Fruit fly (Drosophila melanogaster) whole organism, embryonic: ENCODE measurements around the gene SCCRO.

Source experiments
- Abd-B ChIP-seq: fragments of 200-800 bp; sonication (Bioruptor generic); optimal IDR thresholded peaks from 2 replicates; lab custom pipeline; 2018; ENCODE audit warnings: missing biosample characterization, mild to moderate bottlenecking, missing genetic modification characterization, moderate library complexity
- Atf6 ChIP-seq: fragments of 200-800 bp; sonication (Bioruptor generic); IDR thresholded peaks from 2 replicates; pipeline ENCODE4 v1.3.6; 2022; ENCODE audit warnings: missing biosample characterization, missing genetic modification characterization
- Awh ChIP-seq: fragments of 200-800 bp; sonication (Bioruptor generic); IDR thresholded peaks from 2 replicates; pipeline ENCODE4, ENCODE4 v1.3.6; 2022; ENCODE audit warnings: missing biosample characterization, missing genetic modification characterization
- C15 ChIP-seq: fragments of 200-800 bp; sonication (Bioruptor generic); IDR thresholded peaks from 3 replicates; pipeline ENCODE4 v1.3.6; 2022; ENCODE audit warnings: missing biosample characterization, missing genetic modification characterization
- CG10321 ChIP-seq: fragments of 200-800 bp; sonication (Bioruptor generic); IDR thresholded peaks from 2 replicates; pipeline ENCODE4 v1.3.6; 2022; ENCODE audit warnings: missing biosample characterization, missing genetic modification characterization
- CG11504 ChIP-seq: fragments of 200-800 bp; sonication (Bioruptor generic); optimal IDR thresholded peaks from 3 replicates; lab custom pipeline; 2019; ENCODE audit warnings: missing biosample characterization, mild to moderate bottlenecking, missing genetic modification characterization, moderate library complexity
- CG12391 ChIP-seq: fragments of 200-800 bp; sonication (Bioruptor generic); optimal IDR thresholded peaks from 3 replicates; lab custom pipeline; 2018; ENCODE audit warnings: missing biosample characterization, mild to moderate bottlenecking, missing genetic modification characterization, moderate library complexity
- CG14050 ChIP-seq: fragments of 200-800 bp; sonication (Bioruptor generic); IDR thresholded peaks from 3 replicates; pipeline ENCODE4 v1.3.6; 2022; ENCODE audit warnings: missing biosample characterization, missing genetic modification characterization
- CG15514 ChIP-seq: fragments of 200-800 bp; sonication (Bioruptor generic); optimal IDR thresholded peaks from 3 replicates; lab custom pipeline; 2017; ENCODE audit warnings: missing biosample characterization, missing genetic modification characterization, mild to moderate bottlenecking, moderate library complexity, missing genetic modification reagents
- CG18476 ChIP-seq: fragments of 200-800 bp; sonication (Bioruptor generic); optimal IDR thresholded peaks from 2 replicates; lab custom pipeline; 2016; ENCODE audit warnings: missing biosample characterization, mild to moderate bottlenecking, missing genetic modification characterization
- CG18764 ChIP-seq: fragments of 200-800 bp; sonication (Bioruptor generic); optimal IDR thresholded peaks from 3 replicates; lab custom pipeline; 2016; ENCODE audit warnings: missing biosample characterization, missing genetic modification characterization
- CG31441 ChIP-seq: fragments of 200-800 bp; sonication (Bioruptor generic); IDR thresholded peaks from 2 replicates; pipeline ENCODE4 v1.3.6; 2022; ENCODE audit warnings: missing biosample characterization, missing genetic modification characterization
- CG3407 ChIP-seq: fragments of 200-800 bp; sonication (Bioruptor generic); optimal IDR thresholded peaks from 2 replicates; lab custom pipeline; 2018; ENCODE audit warnings: missing biosample characterization, mild to moderate bottlenecking, missing genetic modification characterization
- CG34376 ChIP-seq: fragments of 200-800 bp; sonication (Bioruptor generic); optimal IDR thresholded peaks from 2 replicates; lab custom pipeline; 2018; ENCODE audit warnings: missing biosample characterization, mild to moderate bottlenecking, missing genetic modification characterization
- CG3726 ChIP-seq: fragments of 200-800 bp; sonication (Bioruptor generic); IDR thresholded peaks from 3 replicates; pipeline ENCODE4, ENCODE4 v1.3.6; 2022; ENCODE audit warnings: missing biosample characterization, missing genetic modification characterization
- CG4282 ChIP-seq: fragments of 200-800 bp; sonication (Bioruptor generic); optimal IDR thresholded peaks from 2 replicates; lab custom pipeline; 2016; ENCODE audit warnings: missing biosample characterization, missing genetic modification characterization
- CG6683 ChIP-seq: fragments of 200-800 bp; sonication (Bioruptor generic); optimal IDR thresholded peaks from 2 replicates; lab custom pipeline; 2017; ENCODE audit warnings: missing biosample characterization, mild to moderate bottlenecking, missing genetic modification characterization, missing genetic modification reagents
- CG9727 ChIP-seq: fragments of 200-800 bp; sonication (Bioruptor generic); optimal IDR thresholded peaks from 3 replicates; lab custom pipeline; 2017; ENCODE audit warnings: missing biosample characterization, mild to moderate bottlenecking, missing genetic modification characterization
- CG9797 ChIP-seq: fragments of 200-800 bp; sonication (Bioruptor generic); optimal IDR thresholded peaks from 3 replicates; lab custom pipeline; 2018; ENCODE audit warnings: missing biosample characterization, mild to moderate bottlenecking, missing genetic modification characterization
- Elba2 ChIP-seq: fragments of 200-800 bp; sonication (Bioruptor generic); optimal IDR thresholded peaks from 3 replicates; lab custom pipeline; 2016; ENCODE audit warnings: missing biosample characterization, missing genetic modification characterization
- Gsc ChIP-seq: fragments of 200-800 bp; sonication (Bioruptor generic); IDR thresholded peaks from 2 replicates; pipeline ENCODE4 v1.3.6; 2022; ENCODE audit warnings: missing biosample characterization, missing genetic modification characterization
- Hr51 ChIP-seq, 2 experiments: fragments of 200-800 bp; sonication (Bioruptor generic); optimal IDR thresholded peaks; 2 replicates in 1 of 2; 3 replicates in 1 of 2; lab custom pipeline; 2016 to 2018; ENCODE audit warnings: missing biosample characterization in 2 of 2, missing genetic modification characterization in 2 of 2, mild to moderate bottlenecking in 1 of 2, moderate library complexity in 1 of 2
- Lim3 ChIP-seq: fragments of 200-800 bp; sonication (Bioruptor generic); IDR thresholded peaks from 2 replicates; pipeline ENCODE4 v1.3.6; 2022; ENCODE audit warnings: missing biosample characterization, missing genetic modification characterization
- Mad ChIP-seq: fragments of 200-800 bp; sonication (Bioruptor generic); optimal IDR thresholded peaks from 2 replicates; lab custom pipeline; 2016; ENCODE audit warnings: missing biosample characterization, missing genetic modification characterization
- Ptx1 ChIP-seq: fragments of 200-800 bp; sonication (Bioruptor generic); IDR thresholded peaks from 2 replicates; pipeline ENCODE4 v1.3.6; 2022; ENCODE audit warnings: missing biosample characterization, missing genetic modification characterization
- Ravus ChIP-seq: fragments of 200-800 bp; sonication (Bioruptor generic); IDR thresholded peaks from 2 replicates; pipeline ENCODE4 v1.3.6; 2022; ENCODE audit warnings: missing biosample characterization, missing genetic modification characterization
- Ssrp ChIP-seq: fragments of 200-800 bp; sonication (Bioruptor generic); optimal IDR thresholded peaks from 2 replicates; lab custom pipeline; 2018; ENCODE audit warnings: missing biosample characterization, mild to moderate bottlenecking, missing genetic modification characterization, moderate library complexity
- TFAM ChIP-seq: fragments of 200-800 bp; sonication (Bioruptor generic); optimal IDR thresholded peaks from 2 replicates; lab custom pipeline; 2017; ENCODE audit warnings: missing biosample characterization, missing genetic modification characterization, inconsistent platforms
- Xbp1 ChIP-seq: fragments of 200-800 bp; sonication (Bioruptor generic); optimal IDR thresholded peaks from 3 replicates; lab custom pipeline; 2016; ENCODE audit warnings: missing biosample characterization, mild to moderate bottlenecking, missing genetic modification characterization
- ac ChIP-seq: fragments of 200-800 bp; sonication (Bioruptor generic); optimal IDR thresholded peaks from 3 replicates; lab custom pipeline; 2017; ENCODE audit warnings: missing biosample characterization, mild to moderate bottlenecking, missing genetic modification characterization
- az2 ChIP-seq: fragments of 200-800 bp; sonication (Bioruptor generic); optimal IDR thresholded peaks from 3 replicates; lab custom pipeline; 2016; ENCODE audit warnings: missing biosample characterization, missing genetic modification characterization
- chn ChIP-seq: fragments of 200-800 bp; sonication (Bioruptor generic); optimal IDR thresholded peaks from 2 replicates; lab custom pipeline; 2016; ENCODE audit warnings: missing biosample characterization, missing genetic modification characterization
- dan ChIP-seq: fragments of 200-800 bp; sonication (Bioruptor generic); IDR thresholded peaks from 2 replicates; pipeline ENCODE4 v1.3.6; 2022; ENCODE audit warnings: missing biosample characterization, missing genetic modification characterization
- dati ChIP-seq: fragments of 200-800 bp; sonication (Bioruptor generic); IDR thresholded peaks from 2 replicates; pipeline ENCODE4 v1.3.6; 2022; ENCODE audit warnings: missing biosample characterization, missing genetic modification characterization
- ems ChIP-seq: fragments of 200-800 bp; sonication (Bioruptor generic); optimal IDR thresholded peaks from 3 replicates; lab custom pipeline; 2016; ENCODE audit warnings: missing biosample characterization, missing genetic modification characterization
- exex ChIP-seq: fragments of 200-800 bp; sonication (Bioruptor generic); optimal IDR thresholded peaks from 4 replicates; lab custom pipeline; 2018; ENCODE audit warnings: missing biosample characterization, mild to moderate bottlenecking, missing genetic modification characterization, moderate library complexity
- fd64A ChIP-seq: fragments of 200-800 bp; sonication (Bioruptor generic); optimal IDR thresholded peaks from 3 replicates; lab custom pipeline; 2018; ENCODE audit warnings: missing biosample characterization, mild to moderate bottlenecking, missing genetic modification characterization
- gcm ChIP-seq: fragments of 200-800 bp; sonication (Bioruptor generic); optimal IDR thresholded peaks from 2 replicates; lab custom pipeline; 2019; ENCODE audit warnings: missing biosample characterization, mild to moderate bottlenecking, missing genetic modification characterization, moderate library complexity
- grau ChIP-seq: fragments of 200-800 bp; optimal IDR thresholded peaks from 3 replicates; lab custom pipeline; 2019; ENCODE audit warnings: missing biosample characterization, mild to moderate bottlenecking, missing genetic modification characterization, moderate library complexity
- gsb ChIP-seq: fragments of 200-800 bp; sonication (Bioruptor generic); IDR thresholded peaks from 2 replicates; pipeline ENCODE4 v1.3.6; 2022; ENCODE audit warnings: missing biosample characterization, missing genetic modification characterization
- ham ChIP-seq: fragments of 200-800 bp; sonication (Bioruptor generic); IDR thresholded peaks from 2 replicates; pipeline ENCODE4 v1.3.6; 2022; ENCODE audit warnings: missing biosample characterization, missing genetic modification characterization
- p53 ChIP-seq: fragments of 200-800 bp; sonication (Bioruptor generic); optimal IDR thresholded peaks from 2 replicates; lab custom pipeline; 2016; ENCODE audit warnings: missing biosample characterization, missing genetic modification characterization
- run ChIP-seq: fragments of 200-800 bp; sonication (Bioruptor generic); optimal IDR thresholded peaks from 3 replicates; lab custom pipeline; 2018; ENCODE audit warnings: missing biosample characterization, mild to moderate bottlenecking, missing genetic modification characterization
- sd ChIP-seq: fragments of 200-800 bp; sonication (Bioruptor generic); optimal IDR thresholded peaks from 3 replicates; lab custom pipeline; 2018; ENCODE audit warnings: missing biosample characterization, mild to moderate bottlenecking, missing genetic modification characterization, moderate library complexity
- sens ChIP-seq: fragments of 200-800 bp; sonication (Bioruptor generic); peaks from one replicate; lab custom pipeline; 2016; ENCODE audit warnings: missing biosample characterization, missing genetic modification characterization
- sim ChIP-seq: fragments of 200-800 bp; sonication (Bioruptor generic); IDR thresholded peaks from 2 replicates; pipeline ENCODE4 v1.3.6; 2022; ENCODE audit warnings: missing biosample characterization, missing genetic modification characterization
- sqz ChIP-seq: fragments of 200-800 bp; sonication (Bioruptor generic); optimal IDR thresholded peaks from 3 replicates; lab custom pipeline; 2018; ENCODE audit warnings: missing biosample characterization, mild to moderate bottlenecking, missing genetic modification characterization
- tna ChIP-seq: fragments of 200-800 bp; sonication (Bioruptor generic); IDR thresholded peaks from 2 replicates; pipeline ENCODE4 v1.3.6; 2022; ENCODE audit warnings: missing biosample characterization, missing genetic modification characterization; ENCODE audit not compliant: partially characterized antibody
- twi ChIP-seq: fragments of 200-800 bp; optimal IDR thresholded peaks from 2 replicates; lab custom pipeline; 2019; ENCODE audit warnings: missing biosample characterization, mild to moderate bottlenecking, missing genetic modification characterization, moderate library complexity
- wdn ChIP-seq: fragments of 200-800 bp; sonication (Bioruptor generic); IDR thresholded peaks from 2 replicates; pipeline ENCODE4 v1.3.6; 2022; ENCODE audit warnings: missing biosample characterization, missing genetic modification characterization

The SCCRO gene

dm6 chr3L:15592536-15593260, 29.5 kb downstream of the SCCRO start (continued):
- peak; percentile 71 for TF ChIP-seq sens (GFP tag; lab: Kevin White, UChicago)
- peak; percentile 72 for TF ChIP-seq CG12391 (tag; lab: Kevin White, UChicago)
- no peak for TF ChIP-seq CG4282
- no peak for TF ChIP-seq CG18476 (GFP tag; lab: Kevin White, UChicago)
- TF ChIP-seq Ssrp (tag; lab: Kevin White, UChicago) = peak; percentile 51
- TF ChIP-seq CG15514 (GFP tag; lab: Kevin White, UChicago) = peak; percentile 32
- TF ChIP-seq Abd-B (GFP tag; lab: Kevin White, UChicago) = peak; percentile 42
- peak; percentile 12; the same call in 1 of the 2 replicates for TF ChIP-seq Awh (GFP tag; lab: Robert Waterston, UW)
- no peak for TF ChIP-seq Lim3
- TF ChIP-seq Ravus (GFP tag; lab: Robert Waterston, UW) = no peak
- TF ChIP-seq C15 (GFP tag; lab: Robert Waterston, UW) = no peak
- no peak for TF ChIP-seq p53 (GFP tag; lab: Kevin White, UChicago)
- TF ChIP-seq CG14050 (GFP tag; lab: Robert Waterston, UW) = peak; percentile 23; the same call in 1 of the 3 replicates
- TF ChIP-seq ham (GFP tag; lab: Robert Waterston, UW) = no peak
- TF ChIP-seq gcm (GFP tag; lab: Kevin White, UChicago) = peak; percentile 60
- TF ChIP-seq CG6683 (GFP tag; lab: Kevin White, UChicago) = peak; percentile 45
- TF ChIP-seq CG18764 (GFP tag; lab: Kevin White, UChicago) = no peak
- no peak for TF ChIP-seq CG9797 (GFP tag; lab: Kevin White, UChicago)
- TF ChIP-seq sim = no peak
- TF ChIP-seq TFAM = no peak
- TF ChIP-seq ac = no peak
- no peak for TF ChIP-seq ems
- TF ChIP-seq Ptx1 (GFP tag; lab: Robert Waterston, UW) = peak; percentile 48; the same call in 1 of the 2 replicates
- no peak for TF ChIP-seq Gsc (GFP tag; lab: Robert Waterston, UW)
- TF ChIP-seq exex (tag; lab: Kevin White, UChicago) = peak; percentile 7
- peak; percentile 49 for TF ChIP-seq run (tag; lab: Kevin White, UChicago)
- TF ChIP-seq wdn (GFP tag; lab: Robert Waterston, UW) = no peak
- TF ChIP-seq CG11504 (tag; lab: Kevin White, UChicago) = peak; percentile 82
- peak; percentile 69 for TF ChIP-seq CG9727 (GFP tag; lab: Kevin White, UChicago)
- TF ChIP-seq fd64A (GFP tag; lab: Kevin White, UChicago) = peak; percentile 3
- no peak for TF ChIP-seq CG3726 (GFP tag; lab: Robert Waterston, UW)
- TF ChIP-seq dati (GFP tag; lab: Robert Waterston, UW) = 0 out of 2 replicates have a peak, but pooled peaks have one; percentile 14
- no peak for TF ChIP-seq Mad
- no peak for TF ChIP-seq gsb
- TF ChIP-seq CG34376 (GFP tag; lab: Kevin White, UChicago) = no peak
- TF ChIP-seq CG3407 (GFP tag; lab: Kevin White, UChicago) = peak; percentile 18
- TF ChIP-seq chn (GFP tag; lab: Kevin White, UChicago) = no peak
- no peak for TF ChIP-seq dan (GFP tag; lab: Robert Waterston, UW)
- TF ChIP-seq sd = no peak
- no peak for TF ChIP-seq sqz
- TF ChIP-seq grau (tag; lab: Kevin White, UChicago) = peak; percentile 78
- peak in 1 of 2 experiments; percentile 85 for TF ChIP-seq Hr51 (GFP tag; optimal IDR thresholded peaks at IDR 0.05; lab: Kevin White, UChicago)
- TF ChIP-seq CG10321 (GFP tag; lab: Robert Waterston, UW) = no peak
- no peak for TF ChIP-seq Atf6
- TF ChIP-seq Elba2 (GFP tag; lab: Kevin White, UChicago) = no peak
- peak; percentile 78 for TF ChIP-seq CG31441 (GFP tag; lab: Robert Waterston, UW)
- peak; percentile 24 for TF ChIP-seq az2 (GFP tag; lab: Kevin White, UChicago)
- TF ChIP-seq tna = no peak
- no peak for TF ChIP-seq Xbp1 (GFP tag; lab: Kevin White, UChicago)
- TF ChIP-seq twi = no peak
